Fruit fly (Drosophila melanogaster): ENCODE measurements around the gene CG18304.

The CG18304 gene

DNA sequence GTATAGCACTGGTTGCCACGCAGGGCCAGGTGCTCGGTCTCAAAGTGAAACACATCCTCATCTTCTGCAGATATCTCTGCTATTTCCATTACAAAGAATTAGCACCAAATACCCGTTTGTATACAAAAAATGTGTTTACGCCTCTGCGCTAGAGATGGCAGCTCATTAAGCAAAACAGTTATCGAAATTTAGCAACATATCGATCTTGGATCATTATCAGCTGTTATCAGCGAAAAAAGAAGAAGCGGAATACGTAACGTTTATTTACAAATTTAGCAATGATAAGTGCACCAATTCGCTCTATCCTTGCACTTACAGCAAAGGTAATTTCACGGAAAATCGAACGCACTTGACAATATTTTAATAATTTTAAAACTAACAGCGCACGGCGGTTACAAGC lies 17.6 kb upstream of the CG18304 start, which contains the start of the genes Atac1 and Hmgcl (continued):
- TF ChIP-seq her (GFP tag; optimal IDR thresholded peaks at IDR 0.05): no peak
- TF ChIP-seq schlank (tag; optimal IDR thresholded peaks at IDR 0.05): no peak
- no peak for TF ChIP-seq nmo (GFP tag; optimal IDR thresholded peaks at IDR 0.05)
- TF ChIP-seq nau (GFP tag; optimal IDR thresholded peaks at IDR 0.05): no peak
- TF ChIP-seq CG32767 (GFP tag; IDR thresholded peaks at IDR 0.05): no peak
- TF ChIP-seq Doc3 (GFP tag; IDR thresholded peaks at IDR 0.05; ENCODE audit: partially characterized antibody): 0 out of 3 replicates have a peak, but pooled peaks have one; percentile 18
- no peak for TF ChIP-seq CG18476 (GFP tag; optimal IDR thresholded peaks at IDR 0.05)
- no peak for TF ChIP-seq Optix (GFP tag; IDR thresholded peaks at IDR 0.05)
- TF ChIP-seq CG6854 (GFP tag; optimal IDR thresholded peaks at IDR 0.05): no peak
- no peak for TF ChIP-seq oc (tag; optimal IDR thresholded peaks at IDR 0.05)
- no peak for TF ChIP-seq Stat92E (GFP tag; optimal IDR thresholded peaks at IDR 0.05)
- no peak for TF ChIP-seq tio (GFP tag; optimal IDR thresholded peaks at IDR 0.05)
- TF ChIP-seq Dref (GFP tag; IDR thresholded peaks at IDR 0.05): peak; percentile 65
- no peak for TF ChIP-seq Mes4 (GFP tag; optimal IDR thresholded peaks at IDR 0.05)
- TF ChIP-seq CG10267 (tag; optimal IDR thresholded peaks at IDR 0.05): no peak
- TF ChIP-seq pb (GFP tag; optimal IDR thresholded peaks at IDR 0.05): no peak
- no peak for TF ChIP-seq cg (GFP tag; optimal IDR thresholded peaks at IDR 0.05)
- TF ChIP-seq CG11085 (GFP tag; IDR thresholded peaks at IDR 0.05): no peak
- no peak for TF ChIP-seq CG11695 (GFP tag; IDR thresholded peaks at IDR 0.05)
- no peak for TF ChIP-seq NfI (GFP tag; optimal IDR thresholded peaks at IDR 0.05)
- TF ChIP-seq nerfin-1 (tag; optimal IDR thresholded peaks at IDR 0.05): no peak
- no peak for TF ChIP-seq CG13424 (tag; optimal IDR thresholded peaks at IDR 0.05)
- TF ChIP-seq ap (GFP tag; IDR thresholded peaks at IDR 0.05): no peak
- no peak for TF ChIP-seq esg (GFP tag; conservative IDR thresholded peaks at IDR 0.05)
- no peak for TF ChIP-seq Elba2 (GFP tag; optimal IDR thresholded peaks at IDR 0.05)
- no peak for TF ChIP-seq Sry-β (GFP tag; optimal IDR thresholded peaks at IDR 0.05)
- TF ChIP-seq gsb (GFP tag; IDR thresholded peaks at IDR 0.05): no peak
- no peak for TF ChIP-seq zen (tag; optimal IDR thresholded peaks at IDR 0.05)
- peak; percentile 19 for TF ChIP-seq pzg (GFP tag; optimal IDR thresholded peaks at IDR 0.05)
- no peak for TF ChIP-seq Trl (optimal IDR thresholded peaks at IDR 0.05)
- TF ChIP-seq Trl (GFP tag; optimal IDR thresholded peaks at IDR 0.05): no peak
- TF ChIP-seq grn (GFP tag; optimal IDR thresholded peaks at IDR 0.05): no peak
- no peak for TF ChIP-seq zfh2 (GFP tag; optimal IDR thresholded peaks at IDR 0.05)
- TF ChIP-seq cad (GFP tag; optimal IDR thresholded peaks at IDR 0.05): no peak
- TF ChIP-seq zen2 (GFP tag; IDR thresholded peaks at IDR 0.05; ENCODE audit: partially characterized antibody): peak; percentile 35; the same call in 1 of the 3 replicates
- TF ChIP-seq CG9876 (GFP tag; optimal IDR thresholded peaks at IDR 0.05): no peak
- TF ChIP-seq CG7987 (GFP tag; optimal IDR thresholded peaks at IDR 0.05): no peak
- TF ChIP-seq CG15269 (tag; optimal IDR thresholded peaks at IDR 0.05): no peak
- TF ChIP-seq D19A (tag; optimal IDR thresholded peaks at IDR 0.05): no peak
- no peak for TF ChIP-seq B-H2 (GFP tag; optimal IDR thresholded peaks at IDR 0.05)
- TF ChIP-seq Kr (GFP tag; optimal IDR thresholded peaks at IDR 0.05): no peak
- TF ChIP-seq insv (GFP tag; optimal IDR thresholded peaks at IDR 0.05): no peak
- no peak for TF ChIP-seq Nf-YA (GFP tag; IDR thresholded peaks at IDR 0.05)
- no peak for TF ChIP-seq HmgZ (tag; optimal IDR thresholded peaks at IDR 0.05)
- no peak for TF ChIP-seq GATAe (GFP tag; conservative IDR thresholded peaks at IDR 0.05)
- TF ChIP-seq CG18262 (tag; optimal IDR thresholded peaks at IDR 0.05): no peak
- no peak for TF ChIP-seq CG7963 (GFP tag; IDR thresholded peaks at IDR 0.05; ENCODE audit: partially characterized antibody)
- TF ChIP-seq yki (optimal IDR thresholded peaks at IDR 0.05): no peak
- TF ChIP-seq Sry-δ (GFP tag; optimal IDR thresholded peaks at IDR 0.05): peak; percentile 76
- peak; percentile 53 for TF ChIP-seq CG13287 (GFP tag; IDR thresholded peaks at IDR 0.05; ENCODE audit: partially characterized antibody)
- 0 out of 2 replicates have a peak, but pooled peaks have one; percentile 32 for TF ChIP-seq vvl (GFP tag; IDR thresholded peaks at IDR 0.05)
- TF ChIP-seq CG15696 (tag; optimal IDR thresholded peaks at IDR 0.05): no peak
